Fruit fly (Drosophila melanogaster) whole organism, pupa: Measurements from ENCODE around the gene Prosalpha3T.

Source experiments
- CG10348 ChIP-seq: fragments of 200-800 bp; sonication (Bioruptor generic); IDR thresholded peaks from 2 replicates; pipeline ENCODE4 v1.3.6; 2022; ENCODE audit warnings: missing biosample characterization, missing genetic modification characterization
- CG12605 ChIP-seq: fragments of 200-800 bp; sonication (Bioruptor generic); IDR thresholded peaks from 2 replicates; pipeline ENCODE4 v1.3.6; 2022; ENCODE audit warnings: missing biosample characterization, missing genetic modification characterization
- CG13204 ChIP-seq: fragments of 200-800 bp; sonication (Bioruptor generic); optimal IDR thresholded peaks from 2 replicates; lab custom pipeline; 2018; ENCODE audit warnings: missing biosample characterization, mild to moderate bottlenecking, missing genetic modification characterization, moderate library complexity
- CG14655 ChIP-seq: fragments of 200-800 bp; sonication (Bioruptor generic); optimal IDR thresholded peaks from 3 replicates; lab custom pipeline; 2017; ENCODE audit warnings: mild to moderate bottlenecking, missing biosample characterization, missing genetic modification reagents, missing genetic modification characterization
- CG15710 ChIP-seq: fragments of 200-800 bp; sonication (Bioruptor generic); optimal IDR thresholded peaks from 2 replicates; lab custom pipeline; 2018; ENCODE audit warnings: missing biosample characterization, mild to moderate bottlenecking, missing genetic modification characterization, moderate library complexity
- CG17806 ChIP-seq: fragments of 200-800 bp; sonication (Bioruptor generic); optimal IDR thresholded peaks from 2 replicates; lab custom pipeline; 2018; ENCODE audit warnings: missing biosample characterization, mild to moderate bottlenecking, missing genetic modification characterization, moderate library complexity
- CG32121 ChIP-seq: fragments of 200-800 bp; sonication (Bioruptor generic); IDR thresholded peaks from 2 replicates; pipeline ENCODE4 v1.3.6; 2022; ENCODE audit warnings: missing biosample characterization, missing genetic modification characterization
- CG34367 ChIP-seq: fragments of 200-800 bp; sonication (Bioruptor generic); optimal IDR thresholded peaks from 2 replicates; lab custom pipeline; 2018; ENCODE audit warnings: missing biosample characterization, mild to moderate bottlenecking, missing genetic modification characterization
- CG4496 ChIP-seq: fragments of 200-800 bp; sonication (Bioruptor generic); IDR thresholded peaks from 3 replicates; pipeline ENCODE4 v1.3.6; 2022; ENCODE audit warnings: missing biosample characterization, missing genetic modification characterization
- CG8159 ChIP-seq: fragments of 200-800 bp; sonication (Bioruptor generic); optimal IDR thresholded peaks from 3 replicates; lab custom pipeline; 2018; ENCODE audit warnings: missing biosample characterization, mild to moderate bottlenecking, missing genetic modification characterization, moderate library complexity
- CG8301 ChIP-seq: fragments of 200-800 bp; sonication (Bioruptor generic); optimal IDR thresholded peaks from 2 replicates; lab custom pipeline; 2018; ENCODE audit warnings: missing biosample characterization, mild to moderate bottlenecking, missing genetic modification characterization
- CG9948 ChIP-seq: fragments of 200-800 bp; sonication (Bioruptor generic); optimal IDR thresholded peaks from 2 replicates; lab custom pipeline; 2018; ENCODE audit warnings: missing biosample characterization, mild to moderate bottlenecking, missing genetic modification characterization, moderate library complexity
- D1 ChIP-seq: fragments of 200-800 bp; sonication (Bioruptor generic); optimal IDR thresholded peaks from 2 replicates; lab custom pipeline; 2018; ENCODE audit warnings: missing biosample characterization, mild to moderate bottlenecking, missing genetic modification characterization, moderate library complexity
- EcR ChIP-seq: fragments of 200-800 bp; sonication (Bioruptor generic); optimal IDR thresholded peaks from 3 replicates; lab custom pipeline; 2019; ENCODE audit warnings: missing biosample characterization, missing genetic modification characterization, mild to moderate bottlenecking, moderate library complexity, missing genetic modification reagents
- Ets98B ChIP-seq: fragments of 200-800 bp; sonication (Bioruptor generic); IDR thresholded peaks from 2 replicates; pipeline ENCODE4 v1.3.6; 2022; ENCODE audit warnings: missing biosample characterization, missing genetic modification characterization
- Pif1A ChIP-seq: fragments of 200-800 bp; sonication (Bioruptor generic); optimal IDR thresholded peaks from 3 replicates; lab custom pipeline; 2016; ENCODE audit warnings: missing biosample characterization, missing genetic modification characterization
- Pif1B ChIP-seq: fragments of 200-800 bp; sonication (Bioruptor generic); optimal IDR thresholded peaks from 3 replicates; lab custom pipeline; 2016; ENCODE audit warnings: missing biosample characterization, missing genetic modification characterization
- Snoo ChIP-seq: fragments of 200-800 bp; sonication (Bioruptor generic); optimal IDR thresholded peaks from 3 replicates; lab custom pipeline; 2017; ENCODE audit warnings: missing biosample characterization, mild to moderate bottlenecking, missing genetic modification characterization, inconsistent platforms
- fd96Ca ChIP-seq: fragments of 200-800 bp; sonication (Bioruptor generic); IDR thresholded peaks from 3 replicates; pipeline ENCODE4 v1.3.6; 2022; ENCODE audit warnings: missing biosample characterization, missing genetic modification characterization
- gl ChIP-seq: fragments of 200-800 bp; sonication (Bioruptor generic); optimal IDR thresholded peaks from 2 replicates; lab custom pipeline; 2018; ENCODE audit warnings: missing biosample characterization, mild to moderate bottlenecking, missing genetic modification characterization
- rn ChIP-seq: fragments of 200-800 bp; sonication (Bioruptor generic); IDR thresholded peaks from 2 replicates; pipeline ENCODE4 v1.3.6; 2022; ENCODE audit warnings: missing biosample characterization, missing genetic modification characterization

Gene Prosalpha3T

dm6 chr3R:31123315-31123714, at the start of gene Prosalpha3T:
Prosalpha3T (minus strand) TSS chr3R:31123415.
- no peak for TF ChIP-seq CG13204 (GFP tag; lab: Kevin White, UChicago)
- no peak for TF ChIP-seq CG8159
- TF ChIP-seq CG34367 (tag; lab: Kevin White, UChicago): no peak
- no peak for TF ChIP-seq Pif1A (GFP tag; lab: Kevin White, UChicago)
- TF ChIP-seq Pif1B (GFP tag; lab: Kevin White, UChicago): no peak
- TF ChIP-seq gl (tag; lab: Kevin White, UChicago): no peak
- no peak for TF ChIP-seq CG4496

dm6 chr3R:31168968-31169367, 45.8 kb upstream of the Prosalpha3T start, which contains the start of gene stops:
stops (minus strand) TSS chr3R:31169106.
- TF ChIP-seq CG12605 (GFP tag; lab: Robert Waterston, UW) (no peak), EcR (GFP tag; lab: Kevin White, UChicago) (no peak), Ets98B (GFP tag; lab: Robert Waterston, UW) (peak; percentile 25; the same call in 1 of the 2 replicates), CG4496 (no peak), CG8159 (no peak), CG34367 (tag; lab: Kevin White, UChicago) (no peak)

dm6 chr3R:31168429-31168828, 45.2 kb upstream of the Prosalpha3T start:
- TF ChIP-seq CG9948 (no peak), Pif1B (GFP tag; lab: Kevin White, UChicago) (no peak), CG13204 (GFP tag; lab: Kevin White, UChicago) (no peak), CG34367 (tag; lab: Kevin White, UChicago) (no peak), CG14655 (GFP tag; lab: Kevin White, UChicago) (no peak), CG4496 (no peak)

- TF ChIP-seq CG12605 (GFP tag; lab: Robert Waterston, UW) (0 out of 2 replicates have a peak, but pooled peaks have one; percentile 20), gl (tag; lab: Kevin White, UChicago) (no peak), Ets98B (GFP tag; lab: Robert Waterston, UW) (0 out of 2 replicates have a peak, but pooled peaks have one; percentile 51), CG10348 (GFP tag; lab: Robert Waterston, UW) (no peak), CG4496 (peak; percentile 26; the same call in 1 of the 3 replicates)
- TF ChIP-seq, all 21 proteins: peak for 3
Observed at dm6 chr3R:31146920-31147319, 23.7 kb upstream of the Prosalpha3T start.

- TF ChIP-seq CG8159: no peak
- no peak for TF ChIP-seq CG32121 (GFP tag; lab: Robert Waterston, UW)
- TF ChIP-seq rn (GFP tag; lab: Robert Waterston, UW): no peak
- TF ChIP-seq CG12605 (GFP tag; lab: Robert Waterston, UW): no peak
- TF ChIP-seq CG15710 (tag; lab: Kevin White, UChicago): no peak
- TF ChIP-seq CG9948: no peak
- TF ChIP-seq CG13204 (GFP tag; lab: Kevin White, UChicago): no peak
- TF ChIP-seq CG34367 (tag; lab: Kevin White, UChicago): no peak
- TF ChIP-seq CG4496: no peak
- TF ChIP-seq CG8301 (tag; lab: Kevin White, UChicago): no peak
- no peak for TF ChIP-seq EcR (GFP tag; lab: Kevin White, UChicago)
- TF ChIP-seq fd96Ca (GFP tag; lab: Robert Waterston, UW): no peak
- TF ChIP-seq CG14655 (GFP tag; lab: Kevin White, UChicago): no peak
Observed at dm6 chr3R:31141691-31142090, 18.5 kb upstream of the Prosalpha3T start.

dm6 chr3R:31134056-31134455, 10.8 kb upstream of the Prosalpha3T start, which contains the start of gene Gycbeta100B:
Gycbeta100B (plus strand) TSS chr3R:31134392.
- TF ChIP-seq CG32121 (GFP tag; lab: Robert Waterston, UW) (no peak), Snoo (tag; lab: Kevin White, UChicago) (no peak), CG34367 (tag; lab: Kevin White, UChicago) (peak; percentile 3), gl (tag; lab: Kevin White, UChicago) (no peak), EcR (GFP tag; lab: Kevin White, UChicago) (no peak), D1 (no peak), CG12605 (GFP tag; lab: Robert Waterston, UW) (no peak), CG4496 (peak; percentile 78), CG8301 (tag; lab: Kevin White, UChicago) (no peak), CG15710 (tag; lab: Kevin White, UChicago) (no peak), fd96Ca (GFP tag; lab: Robert Waterston, UW) (peak; percentile 39; the same call in 1 of the 3 replicates), Pif1B (GFP tag; lab: Kevin White, UChicago) (no peak), rn (GFP tag; lab: Robert Waterston, UW) (no peak), CG14655 (GFP tag; lab: Kevin White, UChicago) (peak; percentile 44), CG9948 (no peak), Ets98B (GFP tag; lab: Robert Waterston, UW) (peak; percentile 49), CG8159 (peak; percentile 27), CG10348 (GFP tag; lab: Robert Waterston, UW) (no peak), CG13204 (GFP tag; lab: Kevin White, UChicago) (peak; percentile 8), Pif1A (GFP tag; lab: Kevin White, UChicago) (peak; percentile 44)

dm6 chr3R:31130566-31130965, 7.4 kb upstream of the Prosalpha3T start, which contains the start of gene Ktch:
Ktch (minus strand) TSS chr3R:31130666.
- TF ChIP-seq CG34367 (tag; lab: Kevin White, UChicago) (no peak), EcR (GFP tag; lab: Kevin White, UChicago) (no peak), CG4496 (no peak), CG15710 (tag; lab: Kevin White, UChicago) (no peak), rn (GFP tag; lab: Robert Waterston, UW) (no peak), CG8159 (no peak), Snoo (tag; lab: Kevin White, UChicago) (no peak), CG12605 (GFP tag; lab: Robert Waterston, UW) (no peak), Ets98B (GFP tag; lab: Robert Waterston, UW) (no peak), Pif1A (GFP tag; lab: Kevin White, UChicago) (no peak), CG14655 (GFP tag; lab: Kevin White, UChicago) (no peak), CG32121 (GFP tag; lab: Robert Waterston, UW) (no peak), CG13204 (GFP tag; lab: Kevin White, UChicago) (no peak), CG17806 (tag; lab: Kevin White, UChicago) (no peak), CG8301 (tag; lab: Kevin White, UChicago) (no peak)
- TF ChIP-seq, all 21 proteins: peak for 0
